Fruit fly (Drosophila melanogaster): Measurements from ENCODE around the gene E23.
"Not testable (repeated sequence)": the region's sequence is repeated elsewhere in the genome, so short reads cannot be mapped to it uniquely, and the experiment has no call there.

dm6 chr2L:3388396-3388795 is 33.8 kb upstream of the E23 start, which contains the start of gene CG42460:
- TF ChIP-seq CG8478, CTCF (optimal IDR thresholded peaks at IDR 0.05): not testable (repeated sequence)
